Fruit fly (Drosophila melanogaster) whole organism: Measurements from ENCODE around the gene CG3368.

ENCODE experiments used
- CG8478 ChIP-seq: fragments of >200 bp; optimal IDR thresholded peaks from 2 replicates; lab custom pipeline; 2018; ENCODE audit warnings: inconsistent platforms
- Dll ChIP-seq: fragments of >200 bp; optimal IDR thresholded peaks from 2 replicates; lab custom pipeline; 2017
- EcR ChIP-seq, 2 experiments: fragments of >200 bp; optimal IDR thresholded peaks; 2 replicates each; lab custom pipeline; 2017; ENCODE audit warnings: missing biosample characterization in 2 of 2, missing genetic modification characterization in 2 of 2, missing genetic modification reagents in 2 of 2
- pan ChIP-seq: fragments of >200 bp; optimal IDR thresholded peaks from 2 replicates; lab custom pipeline; 2017
- psq ChIP-seq: fragments of >200 bp; optimal IDR thresholded peaks from 2 replicates; lab custom pipeline; 2017
- usp ChIP-seq: fragments of >200 bp; optimal IDR thresholded peaks from 2 replicates; lab custom pipeline; 2017; ENCODE audit warnings: missing biosample characterization, missing genetic modification characterization, mixed read lengths

CG3368 gene

DNA sequence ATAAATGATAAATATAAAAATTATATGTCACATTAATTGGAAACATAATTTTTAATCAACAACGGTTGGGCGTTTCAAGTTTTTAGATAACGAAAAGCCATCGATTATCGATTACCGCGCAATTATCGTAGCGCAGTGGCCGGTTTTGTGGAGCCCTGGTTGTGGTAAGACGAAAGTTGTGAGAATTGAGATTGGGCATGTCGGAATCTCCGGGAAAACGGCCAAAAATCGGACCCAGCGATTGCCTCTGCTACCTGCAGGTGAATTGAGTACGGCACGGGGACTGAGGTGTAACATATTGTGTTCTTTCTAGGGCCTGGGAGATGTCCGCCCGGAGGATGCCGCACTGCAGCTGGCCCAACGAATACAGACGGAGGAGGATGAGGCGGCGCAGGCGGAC is at the start of gene CG3368:
CG3368 (plus strand) TSS at position 136 of the 400 bp plus-strand sequence.
- TF ChIP-seq usp (GFP tag; lab: Kevin White, UChicago) (no peak), pan (lab: Kevin White, UChicago) (no peak), Dll (lab: Kevin White, UChicago) (no peak), psq (no peak), CG8478 (no peak), EcR (GFP tag; optimal IDR thresholded peaks at IDR 0.05; lab: Kevin White, UChicago) (no peak)

DNA sequence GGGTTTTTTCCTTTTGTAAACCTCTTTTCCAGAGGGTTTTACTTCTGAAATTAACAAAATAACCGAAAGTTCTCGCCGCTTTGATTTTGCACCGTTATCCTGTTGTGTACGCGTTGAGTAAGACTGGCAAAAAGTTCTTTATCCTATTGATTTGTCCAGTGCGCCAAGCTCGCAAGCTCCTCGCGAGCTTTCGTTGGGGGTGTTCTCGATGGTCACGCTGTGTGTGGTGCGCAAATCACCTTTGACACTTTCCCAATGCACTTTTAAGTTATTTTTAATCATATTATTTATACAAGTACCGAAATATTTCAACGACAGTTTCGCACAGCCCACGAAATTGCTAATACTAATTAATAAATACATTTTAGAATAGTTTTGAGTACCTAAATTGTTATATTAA is 45.6 kb upstream of the CG3368 start:
- TF ChIP-seq psq: no peak
- TF ChIP-seq usp (GFP tag; lab: Kevin White, UChicago): no peak
- TF ChIP-seq Dll (lab: Kevin White, UChicago): no peak
- TF ChIP-seq EcR (GFP tag; optimal IDR thresholded peaks at IDR 0.05; lab: Kevin White, UChicago): no peak
- TF ChIP-seq CG8478: no peak
- no peak for TF ChIP-seq pan (lab: Kevin White, UChicago)

dm6 chr3R:27238438-27239301 is 44.9 kb upstream of the CG3368 start, which contains the start of the genes CG31064 and PolA2:
Gene CG31064, minus strand, starts transcription at chr3R:27239085.
Gene PolA2, plus strand, starts transcription at chr3R:27239163.
- TF ChIP-seq psq: no peak

DNA sequence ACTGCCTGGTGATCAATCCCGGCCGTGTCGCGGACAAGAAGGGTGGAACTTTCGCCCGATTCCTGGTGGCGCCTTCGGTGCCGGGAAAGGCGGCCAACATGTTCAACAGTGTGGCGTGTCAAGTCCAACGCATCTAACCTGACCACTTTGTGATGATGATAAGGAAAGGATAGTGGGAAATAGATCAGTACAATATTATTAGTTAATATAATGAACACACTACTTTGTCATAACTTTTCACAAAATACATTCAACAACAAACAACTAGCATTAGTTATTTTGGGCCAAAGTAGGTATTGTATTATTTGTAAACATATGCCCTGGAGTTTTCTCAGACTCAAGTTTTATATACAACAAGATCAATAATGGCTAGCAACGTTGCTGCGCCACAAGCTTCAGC is 42.6 kb upstream of the CG3368 start, which contains the start of gene CG17991:
CG17991 (plus strand) TSS at position 301 of the 400 bp plus-strand sequence.
- no peak for TF ChIP-seq CG8478
- TF ChIP-seq psq: no peak
- TF ChIP-seq EcR (GFP tag; optimal IDR thresholded peaks at IDR 0.05; lab: Kevin White, UChicago): no peak
- no peak for TF ChIP-seq Dll (lab: Kevin White, UChicago)
- TF ChIP-seq usp (GFP tag; lab: Kevin White, UChicago): no peak

DNA sequence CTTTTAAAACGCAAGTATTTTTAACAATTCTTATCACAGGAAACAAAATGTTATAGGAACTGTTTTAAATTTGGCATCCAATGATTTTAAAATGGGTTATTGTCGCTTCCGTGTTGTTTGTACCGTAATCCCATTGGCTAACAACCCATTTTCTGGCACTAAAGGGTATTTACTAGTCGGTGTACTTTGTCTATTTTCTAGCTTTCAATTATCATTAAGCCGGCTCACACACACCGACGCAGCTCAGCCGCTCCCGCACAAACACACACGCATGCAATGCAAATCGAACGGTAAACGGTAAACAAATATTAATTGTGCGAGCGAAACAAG is 39.2 kb upstream of the CG3368 start:
- TF ChIP-seq Dll (lab: Kevin White, UChicago) (no peak), CG8478 (no peak), EcR (GFP tag; optimal IDR thresholded peaks at IDR 0.05; lab: Kevin White, UChicago) (no peak), psq (no peak), pan (lab: Kevin White, UChicago) (no peak)

dm6 chr3R:27244742-27245400 is 38.7 kb upstream of the CG3368 start, which contains the start of gene CG18766:
Gene CG18766, minus strand, starts transcription at chr3R:27245249.
- TF ChIP-seq CG8478: peak; percentile 81
- no peak for TF ChIP-seq psq

DNA sequence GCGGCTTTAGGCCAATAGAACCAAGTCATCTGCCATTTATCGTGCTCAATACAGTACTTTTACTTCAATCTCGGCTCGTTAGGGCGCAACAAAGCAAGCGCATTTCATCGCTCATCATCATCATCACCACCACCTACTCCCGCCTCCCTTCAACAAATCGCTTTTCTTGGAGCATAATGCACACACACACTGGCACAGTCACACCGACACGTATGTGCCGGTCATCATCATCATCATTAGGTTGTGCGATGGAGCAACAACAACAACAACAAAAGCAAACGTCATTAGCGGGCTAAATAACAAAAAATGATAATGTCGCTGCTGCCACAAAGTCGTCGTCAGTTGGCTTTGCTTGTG is 38.2 kb upstream of the CG3368 start:
- TF ChIP-seq Dll (lab: Kevin White, UChicago) (no peak), usp (GFP tag; lab: Kevin White, UChicago) (no peak), pan (lab: Kevin White, UChicago) (no peak), EcR (GFP tag; optimal IDR thresholded peaks at IDR 0.05; lab: Kevin White, UChicago) (no peak), psq (no peak), CG8478 (no peak)

DNA sequence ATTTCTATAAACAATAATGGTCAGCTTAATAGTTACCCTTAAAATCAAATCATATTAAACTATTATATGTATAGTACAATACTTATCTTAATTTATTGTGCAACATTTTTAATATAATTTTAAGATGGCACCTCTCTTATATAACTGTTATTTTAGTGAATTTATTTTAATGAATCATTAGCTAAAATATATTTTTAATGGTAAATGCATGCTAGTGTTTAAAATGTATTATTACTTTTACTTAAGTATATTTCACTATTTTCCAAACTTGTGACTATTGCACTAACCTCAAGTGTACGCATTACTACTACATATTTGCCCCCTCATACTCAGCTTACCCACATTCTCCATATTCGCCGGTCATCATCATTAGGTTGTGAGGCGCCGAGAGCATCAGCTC is 37.3 kb upstream of the CG3368 start:
- TF ChIP-seq CG8478 (no peak), Dll (lab: Kevin White, UChicago) (no peak), EcR (GFP tag; optimal IDR thresholded peaks at IDR 0.05; lab: Kevin White, UChicago) (no peak), psq (no peak), usp (GFP tag; lab: Kevin White, UChicago) (no peak), pan (lab: Kevin White, UChicago) (no peak)

- TF ChIP-seq CG8478: no peak
- no peak for TF ChIP-seq Dll (lab: Kevin White, UChicago)
- no peak for TF ChIP-seq EcR (GFP tag; optimal IDR thresholded peaks at IDR 0.05; lab: Kevin White, UChicago)
- TF ChIP-seq pan (lab: Kevin White, UChicago): no peak
- TF ChIP-seq psq: no peak
- TF ChIP-seq usp (GFP tag; lab: Kevin White, UChicago): no peak
Observed at dm6 chr3R:27247892-27248291, 35.7 kb upstream of the CG3368 start, which contains the start of gene CG5984. Gene CG5984, minus strand, starts transcription at chr3R:27247992.

dm6 chr3R:27250907-27251306 is 32.7 kb upstream of the CG3368 start, which contains the start of the genes TTLL6B and TfIIA-L:
Gene TTLL6B, minus strand, starts transcription at chr3R:27251007.
Gene TfIIA-L, plus strand, starts transcription at chr3R:27251112.
- no peak for TF ChIP-seq EcR (GFP tag; optimal IDR thresholded peaks at IDR 0.05; lab: Kevin White, UChicago)
- no peak for TF ChIP-seq psq
- no peak for TF ChIP-seq CG8478
- TF ChIP-seq pan (lab: Kevin White, UChicago): no peak
- no peak for TF ChIP-seq Dll (lab: Kevin White, UChicago)
- no peak for TF ChIP-seq usp (GFP tag; lab: Kevin White, UChicago)

DNA sequence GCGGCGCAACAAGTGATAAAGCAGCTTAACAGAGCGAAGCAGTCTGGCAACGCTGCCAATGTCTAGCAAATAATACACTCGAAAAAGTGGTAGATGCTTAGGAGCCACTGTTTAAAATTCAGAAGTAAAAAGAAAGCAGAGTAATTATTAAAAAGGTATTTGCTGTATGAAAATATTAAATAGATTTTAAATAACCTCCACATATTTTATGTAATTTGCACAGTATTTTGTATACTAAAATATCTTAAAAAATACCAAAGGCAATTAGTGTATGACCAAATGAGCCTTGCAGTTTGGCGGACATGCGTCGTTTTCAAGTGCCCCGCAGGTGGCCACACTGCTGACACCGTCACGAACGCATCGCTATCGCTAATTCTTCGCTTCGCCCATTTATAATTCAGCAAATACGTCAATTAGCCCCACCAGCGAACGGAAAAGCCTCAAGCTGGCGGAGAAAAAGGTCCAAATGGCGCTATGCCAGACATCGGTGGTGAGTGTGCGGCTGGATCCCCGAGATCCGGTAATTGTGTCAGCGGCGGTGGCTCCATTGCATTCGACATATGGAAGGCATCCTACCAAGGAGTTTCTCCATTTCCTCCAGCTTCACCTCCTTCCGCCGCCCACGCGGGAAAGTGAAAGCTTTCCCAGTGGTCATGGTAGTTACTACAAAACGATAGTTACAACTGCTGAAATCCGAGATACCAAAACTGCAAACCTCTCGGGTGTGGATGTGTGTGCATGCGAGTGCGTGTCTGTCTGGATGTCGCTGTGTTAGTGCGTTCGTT is 30.3 kb upstream of the CG3368 start, which contains the start of gene pll:
pll (minus strand) TSS at position 47 of the 785 bp plus-strand sequence.
- TF ChIP-seq EcR (GFP tag; optimal IDR thresholded peaks at IDR 0.05; lab: Kevin White, UChicago): no peak

- TF ChIP-seq usp (GFP tag; lab: Kevin White, UChicago): no peak
- TF ChIP-seq CG8478: no peak
- no peak for TF ChIP-seq psq
- no peak for TF ChIP-seq pan (lab: Kevin White, UChicago)
- TF ChIP-seq Dll (lab: Kevin White, UChicago): no peak
- TF ChIP-seq EcR (GFP tag; optimal IDR thresholded peaks at IDR 0.05; lab: Kevin White, UChicago): no peak
Observed at dm6 chr3R:27253921-27254376, 29.6 kb upstream of the CG3368 start.
